Worm (Caenorhabditis elegans): ENCODE data around the gene F11G11.5.
A peak's percentile ranks its signal among the peaks of the same experiment; 100 is the strongest.

F11G11.5 gene

DNA sequence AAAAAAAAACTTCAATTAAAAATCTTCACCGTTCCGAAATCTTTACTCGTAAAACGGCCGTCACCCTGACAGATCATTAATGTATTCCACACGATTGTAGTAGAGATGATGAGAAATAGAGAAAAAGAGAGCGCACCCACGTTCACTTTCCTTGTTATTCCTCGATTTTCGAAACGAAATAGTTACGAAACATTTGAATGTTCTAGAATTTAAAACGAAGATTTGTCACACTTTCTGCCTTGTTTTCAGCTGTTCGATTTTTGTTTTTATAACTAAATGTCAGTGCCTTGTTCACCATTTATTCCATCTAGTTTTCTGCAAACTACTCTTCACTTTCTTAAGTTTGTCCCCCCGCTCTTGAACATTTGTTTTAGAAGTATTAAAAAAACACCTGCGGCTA is 3.0 kb upstream of the F11G11.5 start:
- TF ChIP-seq ceh-28 (tag; optimal IDR thresholded peaks at IDR 0.05): no peak
- TF ChIP-seq ztf-11 (tag; optimal IDR thresholded peaks at IDR 0.05): no peak
- no peak for TF ChIP-seq ztf-4 (tag; optimal IDR thresholded peaks at IDR 0.05)
- no peak for TF ChIP-seq fos-1 (tag; optimal IDR thresholded peaks at IDR 0.05)
- TF ChIP-seq aly-2 (tag; optimal IDR thresholded peaks at IDR 0.05): no peak
- no peak for TF ChIP-seq ama-1 (optimal IDR thresholded peaks at IDR 0.05)
- TF ChIP-seq hmg-11 (tag; optimal IDR thresholded peaks at IDR 0.05): no peak
- no peak for TF ChIP-seq unc-39 (tag; optimal IDR thresholded peaks at IDR 0.05)
- TF ChIP-seq nhr-77 (tag; optimal IDR thresholded peaks at IDR 0.05): no peak

DNA sequence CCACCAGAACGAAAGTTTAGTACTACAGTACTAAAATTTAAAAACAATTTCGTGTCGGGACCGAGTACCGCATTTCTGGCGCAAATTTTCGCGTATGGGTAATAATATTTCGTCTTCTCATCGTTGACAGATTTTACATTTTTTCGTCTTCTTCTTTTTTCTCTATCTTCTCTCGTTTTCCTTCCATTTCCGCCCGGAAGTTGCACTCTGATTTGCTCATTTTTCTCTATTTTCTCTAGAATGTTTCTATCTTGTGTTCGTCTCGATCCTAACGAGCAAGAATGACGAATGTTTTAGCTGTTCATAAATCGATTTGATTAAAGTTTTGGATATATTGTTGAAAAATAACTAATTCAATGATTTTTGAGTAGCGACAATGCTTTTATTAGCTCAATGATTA is 2.2 kb upstream of the F11G11.5 start:
- no peak for TF ChIP-seq nhr-67 (tag; optimal IDR thresholded peaks at IDR 0.05)
- TF ChIP-seq lin-15B (tag; optimal IDR thresholded peaks at IDR 0.05): peak; percentile 2
- no peak for TF ChIP-seq jun-1 (tag; optimal IDR thresholded peaks at IDR 0.05)
- TF ChIP-seq nfya-1 (tag; optimal IDR thresholded peaks at IDR 0.05; ENCODE audit: insufficient read depth): peak; percentile 41
- TF ChIP-seq snpc-4 (tag; optimal IDR thresholded peaks at IDR 0.05): peak; percentile 7
- TF ChIP-seq ceh-82 (tag; optimal IDR thresholded peaks at IDR 0.05): no peak
- TF ChIP-seq tbx-2 (tag; optimal IDR thresholded peaks at IDR 0.05): no peak
- no peak for TF ChIP-seq ama-1 (optimal IDR thresholded peaks at IDR 0.05)
- no peak for TF ChIP-seq zag-1 (tag; optimal IDR thresholded peaks at IDR 0.05)
- no peak for TF ChIP-seq fos-1 (tag; optimal IDR thresholded peaks at IDR 0.05)
- TF ChIP-seq pha-4 (tag; optimal IDR thresholded peaks at IDR 0.05): no peak
- TF ChIP-seq ZK546.5 (tag; optimal IDR thresholded peaks at IDR 0.05): no peak
- TF ChIP-seq eor-1 (tag; optimal IDR thresholded peaks at IDR 0.05): no peak
- no peak for TF ChIP-seq unc-39 (tag; optimal IDR thresholded peaks at IDR 0.05)

DNA sequence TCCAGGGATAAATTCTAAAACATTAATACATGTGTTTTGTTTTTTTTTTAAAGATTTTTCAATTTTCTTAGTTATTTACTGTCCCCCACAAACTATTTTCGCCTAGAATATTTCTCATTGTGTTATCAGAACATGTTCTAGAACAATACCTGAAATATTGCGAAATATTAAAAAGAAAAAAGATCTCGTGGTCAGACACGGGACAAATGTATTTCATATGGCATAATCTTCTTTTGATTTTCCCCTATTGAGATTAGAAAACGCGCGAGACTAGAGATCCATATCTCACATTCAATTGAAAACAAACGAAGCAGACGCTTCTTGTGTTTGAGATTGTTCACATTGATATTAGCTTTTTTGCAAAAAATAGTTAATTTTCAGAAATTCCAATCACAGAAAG is 1.6 kb upstream of the F11G11.5 start:
- TF ChIP-seq elt-1 (tag; optimal IDR thresholded peaks at IDR 0.05): peak; percentile 90
- TF ChIP-seq ceh-9 (tag; optimal IDR thresholded peaks at IDR 0.05): no peak
- TF ChIP-seq jun-1 (tag; optimal IDR thresholded peaks at IDR 0.05): peak; percentile 10
- TF ChIP-seq unc-62 (GFP tag; optimal IDR thresholded peaks at IDR 0.05): no peak
- peak; percentile 36 for TF ChIP-seq elt-2 (tag; optimal IDR thresholded peaks at IDR 0.05)
- peak; percentile 40 for TF ChIP-seq nhr-23 (tag; optimal IDR thresholded peaks at IDR 0.05)
- peak; percentile 1 for TF ChIP-seq pha-4 (tag; optimal IDR thresholded peaks at IDR 0.05)
- no peak for TF ChIP-seq nhr-43 (tag; optimal IDR thresholded peaks at IDR 0.05; ENCODE audit: poor library complexity, severe bottlenecking)
- TF ChIP-seq nhr-25 (tag; optimal IDR thresholded peaks at IDR 0.05): peak; percentile 54

DNA sequence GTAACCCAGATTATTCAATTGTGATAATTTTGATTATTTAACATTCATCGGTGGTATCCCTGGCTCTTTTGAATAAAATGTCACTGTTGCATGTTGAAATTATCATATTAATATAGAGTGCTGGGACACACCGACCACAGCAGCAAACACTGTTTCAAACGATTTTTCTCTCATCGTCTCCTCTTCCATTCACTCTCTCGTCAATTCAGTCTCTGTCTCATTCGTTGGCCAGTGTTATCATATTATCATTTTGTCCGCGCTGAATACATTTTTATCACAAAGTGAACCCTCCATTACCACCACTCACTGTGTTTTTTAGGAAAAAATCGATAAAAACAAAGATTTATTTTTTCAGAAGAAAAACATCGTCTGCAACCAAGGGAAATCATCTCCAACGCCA is 637 bp upstream of the F11G11.5 start:
- TF ChIP-seq ztf-11 (tag; optimal IDR thresholded peaks at IDR 0.05): no peak
- no peak for TF ChIP-seq lin-15B (tag; optimal IDR thresholded peaks at IDR 0.05)
- peak; percentile 96 for TF ChIP-seq elt-2 (tag; optimal IDR thresholded peaks at IDR 0.05)
- TF ChIP-seq ceh-9 (tag; optimal IDR thresholded peaks at IDR 0.05): no peak
- TF ChIP-seq lsy-12 (tag; optimal IDR thresholded peaks at IDR 0.05): peak; percentile 36
- TF ChIP-seq eor-1 (tag; optimal IDR thresholded peaks at IDR 0.05): no peak
- TF ChIP-seq jun-1 (tag; optimal IDR thresholded peaks at IDR 0.05): no peak
- TF ChIP-seq ZK546.5 (tag; optimal IDR thresholded peaks at IDR 0.05): no peak
- no peak for TF ChIP-seq nhr-76 (tag; optimal IDR thresholded peaks at IDR 0.05)
- no peak for TF ChIP-seq mml-1 (tag; optimal IDR thresholded peaks at IDR 0.05)
- TF ChIP-seq pha-4 (tag; optimal IDR thresholded peaks at IDR 0.05): peak; percentile 4
- TF ChIP-seq hmg-11 (tag; optimal IDR thresholded peaks at IDR 0.05): no peak
- TF ChIP-seq fos-1 (tag; optimal IDR thresholded peaks at IDR 0.05): no peak
- TF ChIP-seq nhr-77 (tag; optimal IDR thresholded peaks at IDR 0.05): no peak
- TF ChIP-seq lin-39 (tag; optimal IDR thresholded peaks at IDR 0.05): no peak
- no peak for TF ChIP-seq snpc-4 (tag; optimal IDR thresholded peaks at IDR 0.05)
- TF ChIP-seq nhr-11 (tag; optimal IDR thresholded peaks at IDR 0.05): no peak
- TF ChIP-seq egl-5 (tag; optimal IDR thresholded peaks at IDR 0.05): no peak
- peak; percentile 69 for TF ChIP-seq ama-1 (optimal IDR thresholded peaks at IDR 0.05)
- peak; percentile 26 for TF ChIP-seq nfya-1 (tag; optimal IDR thresholded peaks at IDR 0.05; ENCODE audit: insufficient read depth)
- no peak for TF ChIP-seq elt-1 (tag; optimal IDR thresholded peaks at IDR 0.05)
- no peak for TF ChIP-seq ceh-82 (tag; optimal IDR thresholded peaks at IDR 0.05)
- no peak for TF ChIP-seq nhr-28 (tag; optimal IDR thresholded peaks at IDR 0.05)
- no peak for TF ChIP-seq zag-1 (tag; optimal IDR thresholded peaks at IDR 0.05)
- TF ChIP-seq nhr-23 (tag; optimal IDR thresholded peaks at IDR 0.05): no peak
- peak; percentile 23 for TF ChIP-seq nhr-25 (tag; optimal IDR thresholded peaks at IDR 0.05)
- TF ChIP-seq ceh-28 (tag; optimal IDR thresholded peaks at IDR 0.05): peak; percentile 10
- no peak for TF ChIP-seq sea-2 (GFP tag; optimal IDR thresholded peaks at IDR 0.05)
- no peak for TF ChIP-seq nhr-237 (tag; optimal IDR thresholded peaks at IDR 0.05)
- no peak for TF ChIP-seq tbx-2 (tag; optimal IDR thresholded peaks at IDR 0.05)
- no peak for TF ChIP-seq aly-2 (tag; optimal IDR thresholded peaks at IDR 0.05)
- no peak for TF ChIP-seq unc-62 (GFP tag; optimal IDR thresholded peaks at IDR 0.05)
- TF ChIP-seq nhr-43 (tag; optimal IDR thresholded peaks at IDR 0.05; ENCODE audit: poor library complexity, severe bottlenecking): no peak
- no peak for TF ChIP-seq elt-3 (tag; optimal IDR thresholded peaks at IDR 0.05)
- TF ChIP-seq skn-1 (tag; optimal IDR thresholded peaks at IDR 0.05): no peak
- no peak for TF ChIP-seq mdl-1 (tag; optimal IDR thresholded peaks at IDR 0.05)
- no peak for TF ChIP-seq nhr-67 (tag; optimal IDR thresholded peaks at IDR 0.05)
- TF ChIP-seq fkh-2 (tag; optimal IDR thresholded peaks at IDR 0.05): no peak
- TF ChIP-seq unc-39 (tag; optimal IDR thresholded peaks at IDR 0.05): no peak
- TF ChIP-seq R02D3.7 (tag; optimal IDR thresholded peaks at IDR 0.05): no peak
- no peak for TF ChIP-seq fkh-10 (GFP tag; optimal IDR thresholded peaks at IDR 0.05)
- no peak for TF ChIP-seq ceh-16 (tag; optimal IDR thresholded peaks at IDR 0.05)
- peak; percentile 25 for TF ChIP-seq pqm-1 (tag; optimal IDR thresholded peaks at IDR 0.05)
